Comparison of ENCODE assay signal across 2 fruit fly cellular contexts in genomic region chr4:664277-664676, dm6.
TF ChIP-seq lines count a peak whose summit lies in the region.

No protein-coding gene starts in this region.

- TF ChIP-seq CTCF in whole organism, embryonic (GFP tag; optimal IDR thresholded peaks at IDR 0.05; lab: Kevin White, UChicago), result no peak

TF ChIP-seq in whole organism, adult, 20 proteins besides CTCF, POLR2A, EP300 and RAD21:
- TF ChIP-seq kay (GFP tag; lab: Kevin White, UChicago; ENCODE audit: borderline replicate concordance) (peak; percentile 63), Hr96 (GFP tag; optimal IDR thresholded peaks at IDR 0.05; lab: Kevin White, UChicago) (no peak)

TF ChIP-seq in whole organism, embryonic, 481 proteins besides CTCF, POLR2A, EP300 and RAD21:
- TF ChIP-seq seq (GFP tag; IDR thresholded peaks at IDR 0.05; lab: Robert Waterston, UW) (no peak), D19A (tag; optimal IDR thresholded peaks at IDR 0.05; lab: Kevin White, UChicago) (peak; percentile 72), chn (GFP tag; optimal IDR thresholded peaks at IDR 0.05; lab: Kevin White, UChicago) (no peak), CG2199 (GFP tag; IDR thresholded peaks at IDR 0.05; lab: Robert Waterston, UW) (0 out of 3 replicates have a peak, but pooled peaks have one; percentile 51), CG43689 (GFP tag; IDR thresholded peaks at IDR 0.05; lab: Robert Waterston, UW) (no peak), Med (GFP tag; lab: Kevin White, UChicago) (no peak)

Comparison
In these comparisons a context has a peak if more than half of its experiments do, and no peak if none do; other contexts are left out.
1. Of the 1 proteins assayed by ChIP-seq in both whole organism, embryonic and whole organism, adult: peak only in whole organism, embryonic: none; only in whole organism, adult: kay; in both: none; in neither: 0.